Worm (Caenorhabditis elegans) whole organism, L2 larva: ENCODE measurements around the gene C32D5.14.
A peak's percentile ranks its signal among the peaks of the same experiment; 100 is the strongest.

Experiments used
- C34F6.9 ChIP-seq: fragments of 150-350 bp; optimal IDR thresholded peaks from 2 replicates; lab custom pipeline; 2014; ENCODE audit warnings: missing biosample characterization, missing genetic modification characterization
- F13H6.1 ChIP-seq: sonication (generic microtip); optimal IDR thresholded peaks from 2 replicates; lab custom pipeline; 2016; ENCODE audit warnings: missing genetic modification characterization, missing compliant biosample characterization
- R02D3.7 ChIP-seq: fragments of 150-350 bp; optimal IDR thresholded peaks from 2 replicates; lab custom pipeline; 2014; ENCODE audit warnings: missing biosample characterization, missing genetic modification characterization
- Y55F3AM.14 ChIP-seq: fragments of 200-800 bp; sonication (Bioruptor generic); optimal IDR thresholded peaks from 2 replicates; lab custom pipeline; 2018; ENCODE audit warnings: mild to moderate bottlenecking, missing genetic modification characterization, missing compliant biosample characterization
- ZK546.5 ChIP-seq: sonication (generic microtip); optimal IDR thresholded peaks from 2 replicates; lab custom pipeline; 2017; ENCODE audit warnings: missing biosample characterization, missing genetic modification characterization
- alr-1 ChIP-seq: fragments of 150-350 bp; optimal IDR thresholded peaks from 2 replicates; lab custom pipeline; 2014; ENCODE audit warnings: missing biosample characterization, missing genetic modification characterization
- ama-1 ChIP-seq: fragments of 150-350 bp; optimal IDR thresholded peaks from 2 replicates; lab custom pipeline; 2018; ENCODE audit warnings: inconsistent platforms
- blmp-1 ChIP-seq: sonication (generic microtip); optimal IDR thresholded peaks from 2 replicates; lab custom pipeline; 2017; ENCODE audit warnings: missing genetic modification characterization, mild to moderate bottlenecking, missing compliant biosample characterization, antibody characterized with exemption, moderate library complexity; ENCODE audit not compliant: insufficient read depth
- ceh-16 ChIP-seq: fragments of 150-350 bp; optimal IDR thresholded peaks from 2 replicates; lab custom pipeline; 2014; ENCODE audit warnings: missing biosample characterization, missing genetic modification characterization
- ceh-82 ChIP-seq: fragments of 150-350 bp; optimal IDR thresholded peaks from 2 replicates; lab custom pipeline; 2014; ENCODE audit warnings: missing biosample characterization, missing genetic modification characterization
- crh-2 ChIP-seq: sonication (generic microtip); optimal IDR thresholded peaks from 2 replicates; lab custom pipeline; 2017; ENCODE audit warnings: missing biosample characterization, missing genetic modification characterization
- dmd-4 ChIP-seq: sonication (generic microtip); optimal IDR thresholded peaks from 2 replicates; lab custom pipeline; 2017; ENCODE audit warnings: missing biosample characterization, missing genetic modification characterization
- egl-27 ChIP-seq: sonication (generic microtip); optimal IDR thresholded peaks from 3 replicates; lab custom pipeline; 2017; ENCODE audit warnings: missing biosample characterization, missing genetic modification reagents, missing genetic modification characterization
- elt-1 ChIP-seq: fragments of 150-350 bp; optimal IDR thresholded peaks from 2 replicates; lab custom pipeline; 2014; ENCODE audit warnings: missing biosample characterization, missing genetic modification characterization
- elt-3 ChIP-seq: sonication (generic microtip); optimal IDR thresholded peaks from 2 replicates; lab custom pipeline; 2017; ENCODE audit warnings: missing biosample characterization, missing genetic modification characterization
- fos-1 ChIP-seq: fragments of 150-350 bp; optimal IDR thresholded peaks from 2 replicates; lab custom pipeline; 2014; ENCODE audit warnings: missing biosample characterization, missing genetic modification characterization
- gmeb-1 ChIP-seq: fragments of 150-350 bp; optimal IDR thresholded peaks from 2 replicates; lab custom pipeline; 2014; ENCODE audit warnings: missing biosample characterization, missing genetic modification characterization
- lin-11 ChIP-seq: fragments of 150-350 bp; sonication (generic microtip); optimal IDR thresholded peaks from 2 replicates; lab custom pipeline; 2014; ENCODE audit warnings: missing biosample characterization, missing genetic modification characterization, inconsistent platforms, mixed read lengths
- lin-13 ChIP-seq: fragments of 150-350 bp; optimal IDR thresholded peaks from 2 replicates; lab custom pipeline; 2014; ENCODE audit warnings: missing biosample characterization, missing genetic modification reagents, missing genetic modification characterization
- lin-39 ChIP-seq: fragments of 150-350 bp; optimal IDR thresholded peaks from 2 replicates; lab custom pipeline; 2014; ENCODE audit warnings: missing biosample characterization, missing genetic modification reagents, missing genetic modification characterization
- lsy-2 ChIP-seq, 2 experiments: fragments of 150-350 bp in 1 of 2; sonication (generic microtip) in 1 of 2; optimal IDR thresholded peaks; 2 replicates each; lab custom pipeline; 2014 to 2017; ENCODE audit warnings: missing biosample characterization in 2 of 2, missing genetic modification characterization in 2 of 2
- mab-5 ChIP-seq: fragments of 150-350 bp; optimal IDR thresholded peaks from 2 replicates; lab custom pipeline; 2014; ENCODE audit warnings: missing biosample characterization, missing genetic modification characterization
- mbf-1 ChIP-seq: sonication (generic microtip); optimal IDR thresholded peaks from 2 replicates; lab custom pipeline; 2017; ENCODE audit warnings: missing biosample characterization, missing genetic modification characterization
- mdl-1 ChIP-seq, 2 experiments: fragments of 150-350 bp in 1 of 2; sonication (generic microtip) in 1 of 2; optimal IDR thresholded peaks; 2 replicates each; lab custom pipeline; 2017; ENCODE audit warnings: missing biosample characterization in 2 of 2, missing genetic modification characterization in 2 of 2
- nhr-11 ChIP-seq: fragments of 150-350 bp; optimal IDR thresholded peaks from 2 replicates; lab custom pipeline; 2014; ENCODE audit warnings: missing biosample characterization, missing genetic modification characterization
- nhr-12 ChIP-seq: fragments of 150-350 bp; optimal IDR thresholded peaks from 2 replicates; lab custom pipeline; 2014; ENCODE audit warnings: missing biosample characterization, missing genetic modification characterization
- nhr-129 ChIP-seq: fragments of 150-350 bp; optimal IDR thresholded peaks from 2 replicates; lab custom pipeline; 2014; ENCODE audit warnings: missing biosample characterization, missing genetic modification characterization
- nhr-21 ChIP-seq: fragments of 150-350 bp; optimal IDR thresholded peaks from 2 replicates; lab custom pipeline; 2014; ENCODE audit warnings: missing biosample characterization, missing genetic modification characterization
- nhr-23 ChIP-seq: fragments of 150-350 bp; optimal IDR thresholded peaks from 2 replicates; lab custom pipeline; 2014; ENCODE audit warnings: missing biosample characterization, missing genetic modification reagents, missing genetic modification characterization
- nhr-237 ChIP-seq: fragments of 150-350 bp; optimal IDR thresholded peaks from 2 replicates; lab custom pipeline; 2014; ENCODE audit warnings: missing biosample characterization, missing genetic modification characterization
- nhr-25 ChIP-seq: fragments of 150-350 bp; sonication (generic microtip); optimal IDR thresholded peaks from 3 replicates; lab custom pipeline; 2014; ENCODE audit warnings: missing biosample characterization, missing genetic modification characterization
- nhr-6 ChIP-seq: fragments of 150-350 bp; optimal IDR thresholded peaks from 2 replicates; lab custom pipeline; 2014; ENCODE audit warnings: missing biosample characterization, missing genetic modification characterization
- nhr-77 ChIP-seq: fragments of 150-350 bp; optimal IDR thresholded peaks from 2 replicates; lab custom pipeline; 2014; ENCODE audit warnings: missing biosample characterization, missing genetic modification characterization
- peb-1 ChIP-seq: fragments of 150-350 bp; optimal IDR thresholded peaks from 2 replicates; lab custom pipeline; 2014; ENCODE audit warnings: missing biosample characterization, missing genetic modification characterization
- sem-4 ChIP-seq: fragments of 150-350 bp; optimal IDR thresholded peaks from 2 replicates; lab custom pipeline; 2014; ENCODE audit warnings: missing biosample characterization, missing genetic modification reagents, missing genetic modification characterization
- sma-3 ChIP-seq: sonication (generic microtip); optimal IDR thresholded peaks from 2 replicates; lab custom pipeline; 2016; ENCODE audit warnings: missing genetic modification reagents, missing genetic modification characterization, missing compliant biosample characterization
- sma-9 ChIP-seq, 2 experiments: fragments of 150-350 bp in 1 of 2; sonication (generic microtip) in 1 of 2; optimal IDR thresholded peaks; 2 replicates each; lab custom pipeline; 2014 to 2016; ENCODE audit warnings: missing genetic modification characterization in 2 of 2, mild to moderate bottlenecking in 1 of 2, missing biosample characterization in 1 of 2, missing compliant biosample characterization in 1 of 2, missing genetic modification reagents in 1 of 2, moderate library complexity in 1 of 2
- snpc-4 ChIP-seq: fragments of 150-350 bp; optimal IDR thresholded peaks from 2 replicates; lab custom pipeline; 2014; ENCODE audit warnings: missing biosample characterization, missing genetic modification characterization
- unc-39 ChIP-seq: fragments of 150-350 bp; optimal IDR thresholded peaks from 2 replicates; lab custom pipeline; 2014; ENCODE audit warnings: missing biosample characterization, missing genetic modification characterization
- unc-55 ChIP-seq: fragments of 150-350 bp; sonication (generic microtip); optimal IDR thresholded peaks from 3 replicates; lab custom pipeline; 2014; ENCODE audit warnings: missing biosample characterization, missing genetic modification reagents, missing genetic modification characterization
- zag-1 ChIP-seq: fragments of 150-350 bp; optimal IDR thresholded peaks from 2 replicates; lab custom pipeline; 2014; ENCODE audit warnings: missing biosample characterization, missing genetic modification characterization
- ztf-1 ChIP-seq: fragments of 200-800 bp; sonication (Bioruptor generic); conservative IDR thresholded peaks from 2 replicates; pipeline ENCODE4 v1.3.6; 2022; ENCODE audit warnings: missing genetic modification characterization, missing compliant biosample characterization
- ztf-11 ChIP-seq: sonication (generic microtip); optimal IDR thresholded peaks from 2 replicates; lab custom pipeline; 2017; ENCODE audit warnings: missing biosample characterization, missing genetic modification characterization
- ztf-4 ChIP-seq: fragments of 150-350 bp; optimal IDR thresholded peaks from 2 replicates; lab custom pipeline; 2014; ENCODE audit warnings: missing biosample characterization, missing genetic modification characterization

The C32D5.14 gene

DNA sequence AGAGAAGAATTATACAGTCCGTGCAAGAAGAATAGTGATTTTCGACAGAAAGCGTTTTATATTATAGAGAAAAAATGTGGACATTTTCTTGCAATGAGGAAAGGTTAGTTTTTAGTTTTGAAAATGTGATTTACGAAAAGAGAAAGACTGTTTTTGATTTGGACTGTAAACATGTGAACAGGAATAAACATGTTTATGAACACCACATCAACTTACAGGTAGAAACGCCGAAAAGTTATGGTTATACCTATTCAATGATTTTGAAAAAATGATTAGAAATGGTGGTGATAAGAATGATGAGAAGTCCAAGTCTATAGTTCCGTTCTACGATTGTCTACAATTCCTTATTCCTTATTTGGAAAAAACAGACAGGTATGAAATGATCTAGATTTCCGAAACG, 9.2 kb downstream of the C32D5.14 start:
- no peak for TF ChIP-seq crh-2 (tag; lab: Kevin White, UChicago)
- no peak for TF ChIP-seq lin-39 (tag; lab: Kevin White, UChicago)
- TF ChIP-seq C34F6.9 = no peak
- no peak for TF ChIP-seq unc-39 (tag; lab: Kevin White, UChicago)
- TF ChIP-seq ceh-16 (tag; lab: Kevin White, UChicago) = no peak
- TF ChIP-seq sma-3 (GFP tag; lab: Kevin White, UChicago) = no peak
- no peak for TF ChIP-seq nhr-237 (tag; lab: Kevin White, UChicago)
- no peak for TF ChIP-seq ztf-1 (GFP tag; lab: Robert Waterston, UW)
- no peak for TF ChIP-seq ZK546.5 (tag; lab: Kevin White, UChicago)
- no peak for TF ChIP-seq nhr-23 (tag; lab: Kevin White, UChicago)
- TF ChIP-seq nhr-12 (tag; lab: Kevin White, UChicago) = no peak
- no peak for TF ChIP-seq lsy-2 (tag; optimal IDR thresholded peaks at IDR 0.05; lab: Kevin White, UChicago)
- TF ChIP-seq ztf-11 (tag; lab: Kevin White, UChicago) = no peak
- TF ChIP-seq Y55F3AM.14 (GFP tag; lab: Kevin White, UChicago) = no peak

DNA sequence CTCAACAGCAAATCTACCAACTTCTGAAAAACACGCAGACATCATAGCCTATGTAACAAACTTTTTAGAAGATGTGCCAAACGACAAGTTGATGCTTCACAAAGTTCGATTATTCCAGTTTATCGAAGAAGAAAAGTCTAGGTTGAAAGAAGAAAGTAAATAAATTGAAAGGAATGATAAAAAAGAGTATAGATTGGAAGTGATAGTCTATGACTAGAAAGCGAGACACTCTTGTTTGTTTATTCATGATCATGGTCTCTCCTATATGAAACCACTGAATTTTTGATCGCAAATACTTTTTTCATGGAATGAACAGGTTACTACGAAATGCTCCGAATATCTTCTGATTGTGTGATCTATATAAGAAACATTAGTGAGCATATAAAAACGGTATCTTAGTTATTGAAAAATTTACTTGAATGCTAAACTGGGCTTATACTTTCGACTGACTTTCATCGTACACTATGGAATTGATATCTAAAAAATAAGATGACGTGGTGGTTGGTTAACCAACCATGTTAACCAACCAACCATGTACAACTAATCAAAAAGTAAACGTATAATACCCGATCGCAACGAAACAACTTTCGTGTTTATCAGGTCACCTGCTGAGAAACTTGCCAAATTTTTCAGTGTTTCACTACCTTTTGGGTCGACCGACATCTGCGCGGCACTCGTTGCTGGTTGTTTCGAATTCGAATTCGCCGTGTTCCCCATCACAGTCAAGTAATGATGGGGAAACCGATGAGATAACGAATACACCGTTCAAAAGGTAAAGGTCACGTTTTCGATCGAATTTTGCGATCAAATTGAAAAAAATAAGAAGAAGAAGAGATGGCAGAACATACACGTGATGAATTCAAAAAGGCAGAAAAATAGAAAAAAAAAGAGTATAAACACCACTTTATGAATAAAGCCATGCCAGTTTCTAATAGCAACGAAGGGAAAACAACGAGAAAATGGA, 10.2 kb downstream of the C32D5.14 start, which contains the start of gene C32D5.8:
Gene C32D5.8 (minus strand): TSS at position 770 of the 964 bp plus-strand sequence.
- no peak for TF ChIP-seq unc-39 (tag; lab: Kevin White, UChicago)
- no peak for TF ChIP-seq nhr-237 (tag; lab: Kevin White, UChicago)
- no peak for TF ChIP-seq nhr-12 (tag; lab: Kevin White, UChicago)
- TF ChIP-seq mbf-1 = no peak
- peak; percentile 51 for TF ChIP-seq nhr-21 (tag; lab: Kevin White, UChicago)
- no peak for TF ChIP-seq Y55F3AM.14 (GFP tag; lab: Kevin White, UChicago)
- TF ChIP-seq R02D3.7 = no peak
- TF ChIP-seq nhr-23 (tag; lab: Kevin White, UChicago) = no peak
- TF ChIP-seq elt-1 = no peak
- no peak for TF ChIP-seq F13H6.1 (tag; lab: Kevin White, UChicago)
- peak; percentile 38 for TF ChIP-seq ama-1 (lab: Kevin White, UChicago)
- TF ChIP-seq gmeb-1 (tag; lab: Kevin White, UChicago) = no peak
- no peak for TF ChIP-seq lin-13 (GFP tag; lab: Kevin White, UChicago)
- TF ChIP-seq ztf-11 (tag; lab: Kevin White, UChicago) = no peak
- no peak for TF ChIP-seq nhr-77 (tag; lab: Kevin White, UChicago)
- peak; percentile 79 for TF ChIP-seq nhr-25 (tag; lab: Kevin White, UChicago)
- no peak for TF ChIP-seq alr-1 (tag; lab: Kevin White, UChicago)
- peak in 1 of 2 experiments; percentile 4 for TF ChIP-seq lsy-2 (tag; optimal IDR thresholded peaks at IDR 0.05; lab: Kevin White, UChicago)
- peak; percentile 45 for TF ChIP-seq blmp-1
- peak; percentile 12 for TF ChIP-seq ztf-4
- TF ChIP-seq sma-3 (GFP tag; lab: Kevin White, UChicago) = peak; percentile 10
- no peak for TF ChIP-seq peb-1
- peak; percentile 57 for TF ChIP-seq ceh-16 (tag; lab: Kevin White, UChicago)
- TF ChIP-seq crh-2 (tag; lab: Kevin White, UChicago) = peak; percentile 33
- TF ChIP-seq fos-1 (tag; lab: Kevin White, UChicago) = peak; percentile 23
- TF ChIP-seq mdl-1 (tag; optimal IDR thresholded peaks at IDR 0.05; lab: Kevin White, UChicago) = no peak
- no peak for TF ChIP-seq lin-11 (tag; lab: Kevin White, UChicago)
- peak; percentile 48 for TF ChIP-seq sma-9 (GFP tag; optimal IDR thresholded peaks at IDR 0.05; lab: Kevin White, UChicago)
- no peak for TF ChIP-seq sma-9 (tag; optimal IDR thresholded peaks at IDR 0.05; lab: Kevin White, UChicago)

DNA sequence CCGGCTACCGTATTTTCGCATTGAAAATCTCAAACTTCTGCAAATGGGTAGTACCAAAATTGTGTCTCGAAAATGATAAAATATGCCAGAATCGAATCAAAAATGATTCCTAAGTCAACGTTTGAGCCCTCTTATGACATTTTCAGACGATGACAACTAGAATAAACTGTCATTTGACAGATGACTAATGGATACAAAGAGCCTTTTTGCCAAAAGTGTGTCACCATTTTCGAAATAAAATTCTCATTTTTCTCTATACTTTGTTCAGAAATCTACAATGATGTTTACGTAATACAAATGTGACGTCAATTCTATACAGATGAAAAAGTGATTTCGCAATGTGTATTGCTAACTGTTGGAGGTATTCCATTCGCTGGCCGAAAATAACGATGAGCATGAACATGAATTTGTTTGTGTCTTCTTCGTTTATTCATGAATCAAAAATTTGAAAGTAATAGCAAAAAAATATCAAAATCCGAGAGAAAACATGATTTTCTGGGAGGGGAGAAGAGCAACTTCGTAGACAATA, 11.3 kb downstream of the C32D5.14 start:
- TF ChIP-seq nhr-11 = no peak
- TF ChIP-seq unc-55 (GFP tag; lab: Kevin White, UChicago) = peak; percentile 53
- no peak for TF ChIP-seq ceh-82
- peak; percentile 25 for TF ChIP-seq egl-27 (tag; lab: Kevin White, UChicago)
- peak; percentile 86 for TF ChIP-seq nhr-6 (tag; lab: Kevin White, UChicago)
- TF ChIP-seq nhr-129 (tag; lab: Kevin White, UChicago) = peak; percentile 89
- no peak for TF ChIP-seq peb-1
- TF ChIP-seq elt-3 (tag; lab: Kevin White, UChicago) = no peak
- TF ChIP-seq sma-3 (GFP tag; lab: Kevin White, UChicago) = peak; percentile 79
- no peak for TF ChIP-seq mdl-1 (tag; optimal IDR thresholded peaks at IDR 0.05; lab: Kevin White, UChicago)
- peak; percentile 14 for TF ChIP-seq fos-1 (tag; lab: Kevin White, UChicago)
- TF ChIP-seq nhr-12 (tag; lab: Kevin White, UChicago) = no peak
- TF ChIP-seq nhr-23 (tag; lab: Kevin White, UChicago) = no peak
- 0 out of 2 replicates have a peak, but pooled peaks have one; percentile 66 for TF ChIP-seq ztf-1 (GFP tag; lab: Robert Waterston, UW)
- peak; percentile 54 for TF ChIP-seq F13H6.1 (tag; lab: Kevin White, UChicago)
- TF ChIP-seq sma-9 (GFP tag; optimal IDR thresholded peaks at IDR 0.05; lab: Kevin White, UChicago) = peak; percentile 62
- no peak for TF ChIP-seq sma-9 (tag; optimal IDR thresholded peaks at IDR 0.05; lab: Kevin White, UChicago)
- no peak for TF ChIP-seq dmd-4 (tag; lab: Kevin White, UChicago)
- TF ChIP-seq sem-4 (tag; lab: Kevin White, UChicago) = no peak
- peak; percentile 37 to 83 for TF ChIP-seq lsy-2 (tag; optimal IDR thresholded peaks at IDR 0.05; lab: Kevin White, UChicago)
- no peak for TF ChIP-seq mbf-1
- TF ChIP-seq zag-1 (tag; lab: Kevin White, UChicago) = no peak
- no peak for TF ChIP-seq snpc-4 (tag; lab: Kevin White, UChicago)
- TF ChIP-seq mab-5 (tag; lab: Kevin White, UChicago) = no peak
- peak; percentile 78 for TF ChIP-seq C34F6.9
- no peak for TF ChIP-seq ZK546.5 (tag; lab: Kevin White, UChicago)
